Worm (Caenorhabditis elegans) whole organism, L3 larva: ENCODE data around the gene C04E7.5.

Source experiments
- egl-27 ChIP-seq: sonication (generic microtip); optimal IDR thresholded peaks from 4 replicates; lab custom pipeline; 2017; ENCODE audit warnings: missing biosample characterization, missing genetic modification reagents, missing genetic modification characterization
- elt-3 ChIP-seq, 3 experiments: fragments of 150-350 bp in 1 of 3; sonication (generic microtip) in 2 of 3; optimal IDR thresholded peaks; 2 replicates in 2 of 3; 4 replicates in 1 of 3; lab custom pipeline; 2014 to 2017; ENCODE audit warnings: missing biosample characterization in 3 of 3, missing genetic modification characterization in 3 of 3
- fos-1 ChIP-seq: fragments of 150-350 bp; optimal IDR thresholded peaks from 2 replicates; lab custom pipeline; 2014; ENCODE audit warnings: missing biosample characterization, missing genetic modification characterization
- nfya-1 ChIP-seq: sonication (generic microtip); optimal IDR thresholded peaks from 2 replicates; lab custom pipeline; 2017; ENCODE audit warnings: missing genetic modification characterization, mild to moderate bottlenecking, missing compliant biosample characterization, antibody characterized with exemption, moderate library complexity; ENCODE audit not compliant: insufficient read depth
- nhr-76 ChIP-seq: fragments of 150-350 bp; sonication (generic microtip); optimal IDR thresholded peaks from 5 replicates; lab custom pipeline; 2014; ENCODE audit warnings: missing biosample characterization, missing genetic modification characterization
- pha-4 ChIP-seq: fragments of 150-350 bp; optimal IDR thresholded peaks from 2 replicates; lab custom pipeline; 2014; ENCODE audit warnings: missing biosample characterization, missing genetic modification reagents, missing genetic modification characterization
- unc-62 ChIP-seq: fragments of 150-350 bp; sonication (generic microtip); optimal IDR thresholded peaks from 4 replicates; lab custom pipeline; 2014; ENCODE audit warnings: missing biosample characterization, missing genetic modification reagents, missing genetic modification characterization

ce11 chrX:371761-372285 lies 11.2 kb downstream of the C04E7.5 start, which contains the start of gene nrde-3:
- no peak for TF ChIP-seq elt-3 (tag; optimal IDR thresholded peaks at IDR 0.05; lab: Kevin White, UChicago)
- no peak for TF ChIP-seq unc-62 (GFP tag; lab: Kevin White, UChicago)
- no peak for TF ChIP-seq pha-4 (tag; lab: Kevin White, UChicago)
- TF ChIP-seq egl-27 (tag; lab: Kevin White, UChicago), result no peak
- no peak for TF ChIP-seq nhr-76 (tag; lab: Kevin White, UChicago)
- no peak for TF ChIP-seq nfya-1 (tag; lab: Kevin White, UChicago)
- no peak for TF ChIP-seq fos-1 (tag; lab: Kevin White, UChicago)
